Fruit fly (Drosophila melanogaster): ENCODE results near the gene Culd.
A peak's percentile ranks its signal among the peaks of the same experiment; 100 is the strongest.

Gene Culd

DNA sequence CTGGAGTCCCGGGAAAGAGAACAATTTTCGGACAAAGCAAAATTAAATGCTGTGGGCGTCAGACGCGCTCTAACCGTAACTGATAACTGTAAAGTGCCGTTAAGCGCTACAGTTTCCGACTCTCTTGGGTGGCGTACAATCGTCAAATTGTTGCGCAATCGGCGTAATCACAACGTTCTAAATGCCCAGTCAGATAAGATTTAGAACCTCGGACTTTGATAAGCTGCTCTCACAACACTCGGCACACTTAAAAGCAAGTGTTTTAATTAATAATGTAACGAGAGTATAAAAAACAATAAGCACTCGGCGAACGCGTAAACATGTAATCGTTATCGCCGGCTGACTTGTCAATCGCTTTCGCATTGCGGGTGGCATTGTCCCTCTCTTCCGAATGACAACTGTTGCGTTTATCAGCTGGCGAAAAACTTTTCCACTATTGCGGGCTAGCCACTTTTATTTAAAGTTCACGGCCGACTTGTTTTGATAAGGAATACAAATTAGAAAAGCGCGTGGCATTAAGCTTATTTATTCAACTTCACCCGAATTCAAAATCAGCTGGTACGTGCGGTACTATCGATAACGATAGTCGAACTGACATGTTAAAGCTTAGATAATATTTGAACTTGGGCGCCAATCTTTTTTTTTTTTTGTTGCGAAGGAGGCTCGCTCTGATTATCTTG lies 2.8 kb upstream of the Culd start (continued):
- TF ChIP-seq CHES-1-like (GFP tag; optimal IDR thresholded peaks at IDR 0.05) (no peak), Ravus (GFP tag; IDR thresholded peaks at IDR 0.05) (no peak), ewg (GFP tag; optimal IDR thresholded peaks at IDR 0.05) (no peak), exex (tag; optimal IDR thresholded peaks at IDR 0.05) (peak; percentile 97), danr (GFP tag; IDR thresholded peaks at IDR 0.05) (no peak), CG13287 (GFP tag; IDR thresholded peaks at IDR 0.05; ENCODE audit: partially characterized antibody) (peak; percentile 76), ftz-f1 (GFP tag; optimal IDR thresholded peaks at IDR 0.05) (peak; percentile 61), bcd (GFP tag; optimal IDR thresholded peaks at IDR 0.05) (no peak), amos (GFP tag; IDR thresholded peaks at IDR 0.05; ENCODE audit: partially characterized antibody) (peak; percentile 62; the same call in 1 of the 2 replicates), CG5953 (GFP tag; IDR thresholded peaks at IDR 0.05) (no peak), CG2202 (tag; optimal IDR thresholded peaks at IDR 0.05) (no peak), CG4424 (GFP tag; optimal IDR thresholded peaks at IDR 0.05) (no peak), bbx (GFP tag; IDR thresholded peaks at IDR 0.05; ENCODE audit: partially characterized antibody) (peak; percentile 57; the same call in 1 of the 2 replicates), stwl (tag; optimal IDR thresholded peaks at IDR 0.05) (peak; percentile 22), mirr (GFP tag; optimal IDR thresholded peaks at IDR 0.05) (peak; percentile 95), Sry-β (GFP tag; optimal IDR thresholded peaks at IDR 0.05) (no peak), CG6854 (GFP tag; optimal IDR thresholded peaks at IDR 0.05) (peak; percentile 12), Sin3A (optimal IDR thresholded peaks at IDR 0.05) (peak; percentile 42), sug (tag; optimal IDR thresholded peaks at IDR 0.05) (peak; percentile 99), CG7963 (GFP tag; IDR thresholded peaks at IDR 0.05; ENCODE audit: partially characterized antibody) (0 out of 3 replicates have a peak, but pooled peaks have one; percentile 17), tx (GFP tag; optimal IDR thresholded peaks at IDR 0.05) (no peak), BEAF-32 (GFP tag; optimal IDR thresholded peaks at IDR 0.05) (peak; percentile 62), sna (GFP tag; IDR thresholded peaks at IDR 0.05; ENCODE audit: partially characterized antibody) (peak; percentile 66; the same call in 1 of the 2 replicates), Hr78 (GFP tag; optimal IDR thresholded peaks at IDR 0.05) (peak in 1 of 2 experiments; percentile 53), CG9437 (GFP tag; optimal IDR thresholded peaks at IDR 0.05) (peak; percentile 10), unc-4 (GFP tag; IDR thresholded peaks at IDR 0.05; ENCODE audit: partially characterized antibody) (peak; percentile 74), CG15696 (tag; optimal IDR thresholded peaks at IDR 0.05) (no peak), MBD-R2 (GFP tag; IDR thresholded peaks at IDR 0.05) (peak; percentile 35; the same call in 1 of the 2 replicates), CG4820 (GFP tag; optimal IDR thresholded peaks at IDR 0.05) (no peak), CG6791 (GFP tag; IDR thresholded peaks at IDR 0.05; ENCODE audit: partially characterized antibody) (peak; percentile 74), her (GFP tag; optimal IDR thresholded peaks at IDR 0.05) (no peak), tna (GFP tag; IDR thresholded peaks at IDR 0.05; ENCODE audit: partially characterized antibody) (peak; percentile 67), CG12155 (GFP tag; optimal IDR thresholded peaks at IDR 0.05) (peak; percentile 80), B-H2 (GFP tag; optimal IDR thresholded peaks at IDR 0.05) (no peak), ems (GFP tag; optimal IDR thresholded peaks at IDR 0.05) (no peak), Side (GFP tag; optimal IDR thresholded peaks at IDR 0.05) (no peak), E2f2 (GFP tag; IDR thresholded peaks at IDR 0.05) (peak; percentile 88), ci (GFP tag; IDR thresholded peaks at IDR 0.05) (peak; percentile 55; the same call in 2 of the 3 replicates), knrl (GFP tag; IDR thresholded peaks at IDR 0.05; ENCODE audit: partially characterized antibody) (0 out of 3 replicates have a peak, but pooled peaks have one; percentile 37), GATAe (GFP tag; conservative IDR thresholded peaks at IDR 0.05) (peak; percentile 50), sens (GFP tag) (peak; percentile 69), mld (GFP tag; IDR thresholded peaks at IDR 0.05; ENCODE audit: partially characterized antibody) (0 out of 3 replicates have a peak, but pooled peaks have one; percentile 61), sd (tag; optimal IDR thresholded peaks at IDR 0.05) (peak; percentile 19), vnd (GFP tag; IDR thresholded peaks at IDR 0.05; ENCODE audit: partially characterized antibody) (peak; percentile 70; the same call in 1 of the 3 replicates), Sox102F (GFP tag; optimal IDR thresholded peaks at IDR 0.05) (no peak), Myb (GFP tag; optimal IDR thresholded peaks at IDR 0.05) (no peak), sqz (GFP tag; optimal IDR thresholded peaks at IDR 0.05) (peak; percentile 51), Sry-δ (GFP tag; optimal IDR thresholded peaks at IDR 0.05) (peak; percentile 55)

All from whole organism, embryonic.